Worm (Caenorhabditis elegans): Measurements from ENCODE around the gene C49A9.4.

The C49A9.4 gene

ce11 chrIV:6232769-6233290, 13.3 kb downstream of the C49A9.4 start, which contains the start of gene F58F9.3 (continued):
- TF ChIP-seq daf-16 (GFP tag; optimal IDR thresholded peaks at IDR 0.05), result no peak
- TF ChIP-seq daf-16 (tag; optimal IDR thresholded peaks at IDR 0.05), result peak; percentile 79
- no peak for TF ChIP-seq nhr-25 (tag; optimal IDR thresholded peaks at IDR 0.05; ENCODE audit: borderline replicate concordance, insufficient read depth)
- no peak for TF ChIP-seq lin-29 (GFP tag; IDR thresholded peaks at IDR 0.05)

DNA sequence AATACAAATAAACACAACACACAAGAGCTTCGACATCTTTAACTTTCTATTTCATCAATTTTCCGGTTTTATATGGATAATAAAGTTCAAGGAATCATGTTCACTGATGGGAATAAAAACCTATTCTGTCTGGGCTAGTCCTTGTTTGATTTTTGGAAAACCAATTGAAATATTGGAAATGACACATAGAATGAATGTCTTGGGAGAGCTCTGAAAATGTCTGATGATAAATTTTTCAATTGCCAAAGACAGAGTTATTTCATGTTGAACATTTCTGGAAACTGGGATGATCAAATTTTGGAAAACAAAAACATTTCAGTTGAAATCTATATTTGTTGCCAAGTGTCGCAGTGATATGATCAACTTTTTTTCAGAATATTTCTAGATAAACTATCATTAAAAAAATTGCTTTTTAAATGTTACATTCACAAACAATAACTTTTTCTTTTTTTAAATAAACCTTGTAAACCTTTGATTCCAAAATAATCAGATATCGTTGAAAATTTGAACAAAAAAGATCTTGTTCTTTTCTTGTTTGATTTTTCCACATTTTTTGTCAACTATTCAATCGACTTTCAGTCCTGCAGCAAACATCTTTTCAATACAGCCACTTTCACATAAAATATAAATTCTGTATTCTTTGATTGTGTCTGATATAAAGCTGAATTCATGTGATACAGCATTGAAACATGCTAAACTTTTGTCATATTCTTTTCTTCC, 18.2 kb downstream of the C49A9.4 start, which contains the start of the genes F58F9.6 and F58F9.8:
Gene F58F9.6 (minus strand): TSS at position 101 of the 720 bp plus-strand sequence.
Gene F58F9.8 (plus strand): TSS at position 670 of the 720 bp plus-strand sequence.
- no peak for TF ChIP-seq lsy-2 (tag; optimal IDR thresholded peaks at IDR 0.05)
- no peak for TF ChIP-seq daf-16 (GFP tag; optimal IDR thresholded peaks at IDR 0.05)
- TF ChIP-seq daf-16 (tag; optimal IDR thresholded peaks at IDR 0.05), result no peak
- no peak for TF ChIP-seq fos-1 (tag; optimal IDR thresholded peaks at IDR 0.05)
- TF ChIP-seq ctbp-1 (GFP tag; IDR thresholded peaks at IDR 0.05), result no peak
- no peak for TF ChIP-seq daf-8 (GFP tag; IDR thresholded peaks at IDR 0.05)
- no peak for TF ChIP-seq mxl-2 (GFP tag; conservative IDR thresholded peaks at IDR 0.05)
- no peak for TF ChIP-seq lin-13 (GFP tag; optimal IDR thresholded peaks at IDR 0.05)
- TF ChIP-seq egl-27 (tag; optimal IDR thresholded peaks at IDR 0.05), result no peak
- no peak for TF ChIP-seq nhr-10 (tag; optimal IDR thresholded peaks at IDR 0.05)
- TF ChIP-seq madf-9 (GFP tag; conservative IDR thresholded peaks at IDR 0.05), result no peak
- TF ChIP-seq snpc-4 (tag; optimal IDR thresholded peaks at IDR 0.05), result no peak
- no peak for TF ChIP-seq ces-1 (GFP tag; optimal IDR thresholded peaks at IDR 0.05)
- no peak for TF ChIP-seq ceh-82 (tag; optimal IDR thresholded peaks at IDR 0.05)
- no peak for TF ChIP-seq set-16 (GFP tag; IDR thresholded peaks at IDR 0.05)

- TF ChIP-seq aha-1 (tag) (no peak), gei-8 (GFP tag; optimal IDR thresholded peaks at IDR 0.05) (no peak), snpc-1.2 (GFP tag; IDR thresholded peaks at IDR 0.05) (no peak), egl-27 (tag; optimal IDR thresholded peaks at IDR 0.05) (no peak), nhr-41 (GFP tag; IDR thresholded peaks at IDR 0.05) (no peak), aly-2 (tag; optimal IDR thresholded peaks at IDR 0.05) (no peak), lin-38 (GFP tag; IDR thresholded peaks at IDR 0.05) (no peak)
Observed at ce11 chrIV:6239993-6240392, 20.5 kb downstream of the C49A9.4 start, which contains the start of gene F58F9.9. F58F9.9 (plus strand) TSS chrIV:6240293.

DNA sequence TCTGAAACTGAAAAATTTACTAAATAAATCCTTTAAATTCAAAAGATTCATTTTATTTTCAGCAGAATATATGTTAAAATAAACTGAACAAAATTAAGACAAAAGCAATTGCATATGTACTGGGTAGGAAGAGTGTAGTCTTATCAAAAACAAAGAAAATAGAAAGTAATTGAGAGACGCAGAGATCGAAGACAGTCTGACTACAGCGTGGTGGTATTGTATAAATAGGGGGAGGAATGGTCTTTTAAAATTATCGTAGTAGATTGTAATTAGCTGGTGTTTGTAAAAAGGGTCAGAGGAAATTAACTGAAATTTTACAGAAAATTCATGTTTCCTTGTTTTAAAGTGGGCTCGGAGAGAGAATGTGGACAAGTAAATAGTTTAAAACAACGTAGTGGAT, 29.0 kb downstream of the C49A9.4 start, which contains the start of gene acox-3:
Gene acox-3 (minus strand): TSS at position 7 of the 400 bp plus-strand sequence.
- TF ChIP-seq ctbp-1 (GFP tag; IDR thresholded peaks at IDR 0.05), result no peak
- no peak for TF ChIP-seq zag-1 (tag; optimal IDR thresholded peaks at IDR 0.05)
- no peak for TF ChIP-seq ztf-7 (tag; optimal IDR thresholded peaks at IDR 0.05)
- no peak for TF ChIP-seq ceh-82 (tag; optimal IDR thresholded peaks at IDR 0.05)
- no peak for TF ChIP-seq vab-7 (GFP tag; IDR thresholded peaks at IDR 0.05)
- TF ChIP-seq fos-1 (tag; optimal IDR thresholded peaks at IDR 0.05), result no peak
- TF ChIP-seq dve-1 (tag; optimal IDR thresholded peaks at IDR 0.05; ENCODE audit: insufficient read depth), result peak; percentile 40
- no peak for TF ChIP-seq hlh-11 (tag; optimal IDR thresholded peaks at IDR 0.05)
- no peak for TF ChIP-seq nhr-25 (tag; optimal IDR thresholded peaks at IDR 0.05; ENCODE audit: borderline replicate concordance, insufficient read depth)
- no peak for TF ChIP-seq daf-16 (GFP tag; optimal IDR thresholded peaks at IDR 0.05)
- TF ChIP-seq daf-16 (tag; optimal IDR thresholded peaks at IDR 0.05), result peak; percentile 88
- TF ChIP-seq nhr-48 (tag; optimal IDR thresholded peaks at IDR 0.05), result no peak
- TF ChIP-seq pqm-1 (tag; optimal IDR thresholded peaks at IDR 0.05), result peak; percentile 53
- TF ChIP-seq dmd-6 (GFP tag; IDR thresholded peaks at IDR 0.05), result 0 out of 2 replicates have a peak, but pooled peaks have one; percentile 13
- TF ChIP-seq nhr-28 (tag; optimal IDR thresholded peaks at IDR 0.05), result peak; percentile 66

DNA sequence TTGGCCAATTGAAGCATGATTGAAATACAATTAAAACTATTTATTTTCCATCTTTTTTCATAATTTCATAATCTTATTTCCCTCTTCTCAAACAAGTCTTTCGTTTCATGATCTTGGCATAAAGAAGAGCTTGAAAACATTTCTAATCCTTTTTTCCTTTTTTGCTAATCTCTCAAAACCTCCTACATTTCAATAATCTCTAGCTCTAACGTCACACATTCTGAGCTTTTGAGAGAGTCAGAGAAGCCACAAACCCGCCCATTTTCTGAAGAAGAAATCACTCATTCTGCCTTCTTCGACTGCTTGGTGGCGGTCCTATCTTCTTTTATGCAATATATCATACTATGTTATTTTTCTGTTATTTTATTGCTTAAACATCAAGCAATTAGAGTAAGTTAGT, 30.1 kb downstream of the C49A9.4 start, which contains the start of gene F58F9.1:
Gene F58F9.1 (plus strand): TSS at position 251 of the 400 bp plus-strand sequence.
- TF ChIP-seq jun-1 (tag; optimal IDR thresholded peaks at IDR 0.05) (no peak), hlh-30 (tag; optimal IDR thresholded peaks at IDR 0.05; ENCODE audit: insufficient read depth) (peak; percentile 6), aha-1 (tag) (peak; percentile 44), unc-62 (GFP tag; optimal IDR thresholded peaks at IDR 0.05 in 1 of 2) (peak in 1 of 2 experiments; percentile 16), unc-62 (tag; optimal IDR thresholded peaks at IDR 0.05) (no peak)

Measured in whole organism, L4 larva.